Fruit fly (Drosophila melanogaster) whole organism, pupa: ENCODE measurements around the gene Act5C.

Source experiments
- CG10348 ChIP-seq: fragments of 200-800 bp; sonication (Bioruptor generic); IDR thresholded peaks from 2 replicates; pipeline ENCODE4 v1.3.6; 2022; ENCODE audit warnings: missing biosample characterization, missing genetic modification characterization
- CG12605 ChIP-seq: fragments of 200-800 bp; sonication (Bioruptor generic); IDR thresholded peaks from 2 replicates; pipeline ENCODE4 v1.3.6; 2022; ENCODE audit warnings: missing biosample characterization, missing genetic modification characterization
- CG34367 ChIP-seq: fragments of 200-800 bp; sonication (Bioruptor generic); optimal IDR thresholded peaks from 2 replicates; lab custom pipeline; 2018; ENCODE audit warnings: missing biosample characterization, mild to moderate bottlenecking, missing genetic modification characterization
- CG8301 ChIP-seq: fragments of 200-800 bp; sonication (Bioruptor generic); optimal IDR thresholded peaks from 2 replicates; lab custom pipeline; 2018; ENCODE audit warnings: missing biosample characterization, mild to moderate bottlenecking, missing genetic modification characterization
- D1 ChIP-seq: fragments of 200-800 bp; sonication (Bioruptor generic); optimal IDR thresholded peaks from 2 replicates; lab custom pipeline; 2018; ENCODE audit warnings: missing biosample characterization, mild to moderate bottlenecking, missing genetic modification characterization, moderate library complexity
- EcR ChIP-seq: fragments of 200-800 bp; sonication (Bioruptor generic); optimal IDR thresholded peaks from 3 replicates; lab custom pipeline; 2019; ENCODE audit warnings: missing biosample characterization, missing genetic modification characterization, mild to moderate bottlenecking, moderate library complexity, missing genetic modification reagents
- gl ChIP-seq: fragments of 200-800 bp; sonication (Bioruptor generic); optimal IDR thresholded peaks from 2 replicates; lab custom pipeline; 2018; ENCODE audit warnings: missing biosample characterization, mild to moderate bottlenecking, missing genetic modification characterization

- TF ChIP-seq CG10348 (no peak), EcR (no peak), CG8301 (tag; lab: Kevin White, UChicago) (no peak), CG34367 (no peak), gl (tag; lab: Kevin White, UChicago) (no peak), CG12605 (no peak), D1 (tag; lab: Kevin White, UChicago) (no peak)
These were observed 24.1 kb upstream of the Act5C start, which contains the start of gene mof for dm6 chrX:5876584-5876983.
